Worm (Caenorhabditis elegans) whole organism, young adult: ENCODE results near the gene gpx-4.

Experiments used
- C17E4.6 ChIP-seq: fragments of 200-800 bp; sonication (Bioruptor generic); IDR thresholded peaks from 2 replicates; pipeline ENCODE4 v1.3.6; 2022; ENCODE audit warnings: missing genetic modification reagents, missing genetic modification characterization, missing compliant biosample characterization
- D2030.7 ChIP-seq: fragments of 200-800 bp; sonication (Bioruptor generic); IDR thresholded peaks from 2 replicates; pipeline ENCODE4 v1.3.6; 2022; ENCODE audit warnings: missing genetic modification reagents, missing genetic modification characterization, missing compliant biosample characterization
- F10E7.11 ChIP-seq: sonication (generic microtip); optimal IDR thresholded peaks from 2 replicates; lab custom pipeline; 2017; ENCODE audit warnings: mild to moderate bottlenecking, missing genetic modification characterization, moderate library complexity, missing compliant biosample characterization
- F49E8.2 ChIP-seq: sonication (generic microtip); optimal IDR thresholded peaks from 3 replicates; lab custom pipeline; 2017; ENCODE audit warnings: missing genetic modification characterization, mild to moderate bottlenecking, missing compliant biosample characterization, antibody characterized with exemption, moderate library complexity; ENCODE audit not compliant: insufficient read depth
- F57C9.4 ChIP-seq: sonication (generic microtip); optimal IDR thresholded peaks from 2 replicates; lab custom pipeline; 2017; ENCODE audit warnings: mild to moderate bottlenecking, missing genetic modification characterization, missing compliant biosample characterization
- K11D2.4 ChIP-seq: fragments of 200-800 bp; sonication (Bioruptor generic); IDR thresholded peaks from 2 replicates; pipeline ENCODE4 v1.3.6; 2022; ENCODE audit warnings: missing genetic modification reagents, missing genetic modification characterization, missing compliant biosample characterization
- Y79H2A.3 ChIP-seq: fragments of 200-800 bp; sonication (Bioruptor generic); conservative IDR thresholded peaks from 2 replicates; pipeline ENCODE4 v1.3.6; 2022; ENCODE audit warnings: missing genetic modification reagents, missing genetic modification characterization, missing compliant biosample characterization
- attf-3 ChIP-seq: fragments of 200-800 bp; sonication (Bioruptor generic); conservative IDR thresholded peaks from 2 replicates; pipeline ENCODE4 v1.3.6; 2022; ENCODE audit warnings: missing genetic modification reagents, missing genetic modification characterization, missing compliant biosample characterization
- cebp-2 ChIP-seq: fragments of 200-800 bp; sonication (Bioruptor generic); IDR thresholded peaks from 2 replicates; pipeline ENCODE4 v1.3.6; 2022; ENCODE audit warnings: missing genetic modification characterization, missing compliant biosample characterization
- ceh-100 ChIP-seq: fragments of 200-800 bp; sonication (Bioruptor generic); IDR thresholded peaks from 2 replicates; pipeline ENCODE4 v1.3.6; 2022; ENCODE audit warnings: missing genetic modification reagents, missing genetic modification characterization, missing compliant biosample characterization
- ceh-58 ChIP-seq: fragments of 200-800 bp; sonication (Bioruptor generic); IDR thresholded peaks from 2 replicates; pipeline ENCODE4 v1.3.6; 2022; ENCODE audit warnings: missing genetic modification characterization, missing compliant biosample characterization
- ceh-91 ChIP-seq: fragments of 200-800 bp; sonication (Bioruptor generic); IDR thresholded peaks from 2 replicates; pipeline ENCODE4 v1.3.6; 2022; ENCODE audit warnings: missing genetic modification reagents, missing genetic modification characterization, missing compliant biosample characterization
- die-1 ChIP-seq: sonication (generic microtip); optimal IDR thresholded peaks from 2 replicates; lab custom pipeline; 2016; ENCODE audit warnings: missing genotype, mild to moderate bottlenecking, missing genetic modification characterization, missing compliant biosample characterization
- dpl-1 ChIP-seq: fragments of 150-350 bp; optimal IDR thresholded peaks from 2 replicates; lab custom pipeline; 2014; ENCODE audit warnings: missing biosample characterization, missing genetic modification reagents, missing genetic modification characterization
- egl-18 ChIP-seq: fragments of 200-800 bp; sonication (Bioruptor generic); IDR thresholded peaks from 2 replicates; pipeline ENCODE4 v1.3.6; 2022; ENCODE audit warnings: missing genetic modification reagents, missing genetic modification characterization, missing compliant biosample characterization
- ekl-4 ChIP-seq: fragments of 200-800 bp; sonication (Bioruptor generic); IDR thresholded peaks from 2 replicates; pipeline ENCODE4 v1.3.6; 2022; ENCODE audit warnings: missing genetic modification reagents, missing genetic modification characterization, missing compliant biosample characterization
- hmg-20 ChIP-seq: fragments of 200-800 bp; sonication (Bioruptor generic); IDR thresholded peaks from 2 replicates; pipeline ENCODE4 v1.3.6; 2022; ENCODE audit warnings: missing genetic modification reagents, missing genetic modification characterization, missing compliant biosample characterization
- lin-54 ChIP-seq: fragments of 200-800 bp; sonication (Bioruptor generic); optimal IDR thresholded peaks from 2 replicates; lab custom pipeline; 2018; ENCODE audit warnings: mild to moderate bottlenecking, missing genetic modification characterization, missing compliant biosample characterization
- lsl-1 ChIP-seq: fragments of 200-800 bp; sonication (Bioruptor generic); optimal IDR thresholded peaks from 2 replicates; lab custom pipeline; 2018; ENCODE audit warnings: mild to moderate bottlenecking, missing genetic modification characterization, moderate library complexity, missing compliant biosample characterization
- mel-28 ChIP-seq: sonication (generic microtip); optimal IDR thresholded peaks from 2 replicates; lab custom pipeline; 2016; ENCODE audit warnings: borderline replicate concordance, mild to moderate bottlenecking, missing genetic modification characterization, missing compliant biosample characterization
- nfya-2 ChIP-seq: fragments of 200-800 bp; sonication (Bioruptor generic); IDR thresholded peaks from 2 replicates; pipeline ENCODE4 v1.3.6; 2022; ENCODE audit warnings: missing genetic modification reagents, missing genetic modification characterization, missing compliant biosample characterization
- rpc-1 ChIP-seq, 2 experiments: fragments of 150-350 bp in 1 of 2; sonication (generic microtip) in 1 of 2; optimal IDR thresholded peaks; 2 replicates each; lab custom pipeline; 2014 to 2018; ENCODE audit warnings: missing biosample characterization in 1 of 2, missing genetic modification characterization in 1 of 2, missing genetic modification reagents in 1 of 2, missing genotype in 1 of 2
- zfh-2 ChIP-seq: fragments of 200-800 bp; sonication (Bioruptor generic); conservative IDR thresholded peaks from 2 replicates; pipeline ENCODE4 v1.3.6; 2022; ENCODE audit warnings: missing genetic modification reagents, missing genetic modification characterization, missing compliant biosample characterization
- ztf-22 ChIP-seq: fragments of 200-800 bp; sonication (Bioruptor generic); optimal IDR thresholded peaks from 2 replicates; lab custom pipeline; 2018; ENCODE audit warnings: mild to moderate bottlenecking, missing genetic modification characterization, moderate library complexity, missing compliant biosample characterization

Gene gpx-4

DNA sequence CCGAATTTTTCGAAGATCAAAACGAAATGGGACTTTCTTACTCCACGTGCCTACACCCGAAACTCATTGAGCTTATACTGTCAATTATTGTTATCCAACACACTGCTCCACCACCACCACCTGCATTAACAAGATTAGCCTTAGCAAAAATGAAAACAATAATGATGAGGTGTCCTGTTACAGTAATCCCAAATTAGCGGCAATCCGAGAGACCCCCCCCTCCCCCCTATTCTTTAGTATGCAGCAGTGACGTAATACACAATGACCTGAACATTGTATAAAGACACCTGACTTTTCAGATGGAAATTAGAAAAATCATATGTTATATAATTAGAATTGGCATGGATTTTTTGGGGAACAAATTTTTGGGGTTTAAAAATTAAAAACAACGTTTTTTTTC is 39.8 kb downstream of the gpx-4 start:
- TF ChIP-seq mel-28 (tag; lab: Kevin White, UChicago) (no peak), ztf-22 (no peak), F57C9.4 (tag; lab: Kevin White, UChicago) (no peak), nfya-2 (GFP tag; lab: Robert Waterston, UW) (no peak), dpl-1 (GFP tag; lab: Kevin White, UChicago) (no peak), zfh-2 (GFP tag; lab: Robert Waterston, UW) (no peak), ceh-100 (GFP tag; lab: Robert Waterston, UW) (no peak), rpc-1 (optimal IDR thresholded peaks at IDR 0.05; lab: Kevin White, UChicago) (no peak), rpc-1 (tag; optimal IDR thresholded peaks at IDR 0.05; lab: Kevin White, UChicago) (no peak), ceh-58 (GFP tag; lab: Robert Waterston, UW) (no peak), egl-18 (no peak), ekl-4 (no peak), F10E7.11 (no peak), lsl-1 (GFP tag; lab: Kevin White, UChicago) (no peak), cebp-2 (GFP tag; lab: Robert Waterston, UW) (no peak), hmg-20 (GFP tag; lab: Robert Waterston, UW) (no peak), F49E8.2 (tag; lab: Kevin White, UChicago) (no peak), lin-54 (GFP tag; lab: Kevin White, UChicago) (no peak), C17E4.6 (GFP tag; lab: Robert Waterston, UW) (no peak), attf-3 (no peak)

DNA sequence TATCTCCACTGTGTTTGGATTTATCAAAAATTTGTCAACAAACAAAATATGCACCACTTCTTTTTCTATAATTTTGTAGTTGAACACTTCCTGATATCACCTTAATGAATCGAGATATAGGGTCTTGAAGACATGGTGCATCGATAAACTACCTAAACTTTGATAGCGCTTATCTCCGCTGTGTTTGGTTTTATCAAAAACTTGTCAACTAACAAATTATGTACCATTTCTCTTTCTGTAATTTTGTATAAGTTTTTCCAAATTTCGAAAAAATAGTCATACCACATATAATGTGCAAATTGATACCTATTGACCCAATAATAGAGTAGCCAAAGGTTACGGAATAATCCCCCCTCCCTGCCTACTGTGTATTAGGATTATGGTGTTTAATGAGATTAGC is 44.7 kb downstream of the gpx-4 start:
- TF ChIP-seq D2030.7 (GFP tag; lab: Robert Waterston, UW) (no peak), die-1 (tag; lab: Kevin White, UChicago) (no peak)
- TF ChIP-seq, all 124 proteins: peak for 0

DNA sequence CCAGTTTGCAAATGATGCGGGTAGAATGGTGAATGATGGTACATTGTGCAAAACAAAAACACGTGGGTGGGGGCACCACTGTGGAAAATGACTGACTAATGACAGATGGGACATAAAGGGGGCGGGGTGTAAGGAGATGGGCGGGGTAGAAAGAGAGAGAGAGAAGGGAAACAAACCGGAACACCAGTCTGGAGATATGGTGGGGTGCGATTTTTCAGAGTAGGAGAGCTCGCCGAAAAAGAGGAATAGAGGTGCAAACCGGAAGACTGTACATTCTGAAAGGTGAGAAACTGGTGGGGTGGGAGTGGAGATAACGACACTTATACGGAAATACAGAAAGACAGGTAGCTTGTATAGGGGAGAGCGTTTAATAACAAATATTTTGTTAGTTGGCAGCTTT is 46.6 kb downstream of the gpx-4 start, which contains the start of gene ngn-1:
Gene ngn-1, minus strand, starts transcription at position 101 of the 400 bp plus-strand sequence.
- TF ChIP-seq Y79H2A.3 (GFP tag; lab: Robert Waterston, UW) (no peak), K11D2.4 (GFP tag; lab: Robert Waterston, UW) (no peak), ceh-91 (GFP tag; lab: Robert Waterston, UW) (no peak)
